Fruit fly (Drosophila melanogaster) whole organism, embryonic: ENCODE results near the gene CG31680.

Source experiments
- Adf1 ChIP-seq: fragments of 200-800 bp; sonication (Bioruptor generic); IDR thresholded peaks from 2 replicates; pipeline ENCODE4 v1.3.6; 2022; ENCODE audit warnings: missing biosample characterization, missing genetic modification characterization
- CG11085 ChIP-seq: fragments of 200-800 bp; sonication (Bioruptor generic); IDR thresholded peaks from 2 replicates; pipeline ENCODE4 v1.3.6; 2022; ENCODE audit warnings: missing biosample characterization, missing genetic modification characterization
- CG11456 ChIP-seq: fragments of 200-800 bp; sonication (Bioruptor generic); IDR thresholded peaks from 3 replicates; pipeline ENCODE4 v1.3.6; 2022; ENCODE audit warnings: missing biosample characterization, missing genetic modification characterization
- CG11695 ChIP-seq: fragments of 200-800 bp; sonication (Bioruptor generic); IDR thresholded peaks from 3 replicates; pipeline ENCODE4 v1.3.6; 2022; ENCODE audit warnings: missing biosample characterization, missing genetic modification characterization
- CG12071 ChIP-seq: fragments of 200-800 bp; sonication (Bioruptor generic); optimal IDR thresholded peaks from 3 replicates; lab custom pipeline; 2018; ENCODE audit warnings: missing biosample characterization, mild to moderate bottlenecking, missing genetic modification characterization
- CG12769 ChIP-seq: fragments of 200-800 bp; sonication (Bioruptor generic); optimal IDR thresholded peaks from 2 replicates; lab custom pipeline; 2019; ENCODE audit warnings: missing biosample characterization, mild to moderate bottlenecking, missing genetic modification characterization, moderate library complexity
- CG1529 ChIP-seq: fragments of 200-800 bp; sonication (Bioruptor generic); optimal IDR thresholded peaks from 3 replicates; lab custom pipeline; 2018; ENCODE audit warnings: missing biosample characterization, missing genetic modification characterization
- CG15479 ChIP-seq: fragments of 200-800 bp; sonication (Bioruptor generic); optimal IDR thresholded peaks from 3 replicates; lab custom pipeline; 2019; ENCODE audit warnings: missing biosample characterization, mild to moderate bottlenecking, missing genetic modification characterization, moderate library complexity
- CG15601 ChIP-seq: fragments of 200-800 bp; sonication (Bioruptor generic); optimal IDR thresholded peaks from 3 replicates; lab custom pipeline; 2019; ENCODE audit warnings: missing biosample characterization, mild to moderate bottlenecking, missing genetic modification characterization, moderate library complexity
- CG16815 ChIP-seq: fragments of 200-800 bp; sonication (Bioruptor generic); optimal IDR thresholded peaks from 3 replicates; lab custom pipeline; 2017; ENCODE audit warnings: missing biosample characterization, mild to moderate bottlenecking, missing genetic modification characterization
- CG17802 ChIP-seq: fragments of 200-800 bp; sonication (Bioruptor generic); optimal IDR thresholded peaks from 2 replicates; lab custom pipeline; 2018; ENCODE audit warnings: missing biosample characterization, mild to moderate bottlenecking, missing genetic modification characterization, moderate library complexity
- CG17829 ChIP-seq: fragments of 200-800 bp; optimal IDR thresholded peaks from 2 replicates; lab custom pipeline; 2019; ENCODE audit warnings: missing biosample characterization, mild to moderate bottlenecking, missing genetic modification characterization, moderate library complexity
- CG31365 ChIP-seq: fragments of 200-800 bp; sonication (Bioruptor generic); optimal IDR thresholded peaks from 2 replicates; lab custom pipeline; 2018; ENCODE audit warnings: missing biosample characterization, mild to moderate bottlenecking, missing genetic modification characterization
- CG34376 ChIP-seq: fragments of 200-800 bp; sonication (Bioruptor generic); optimal IDR thresholded peaks from 2 replicates; lab custom pipeline; 2018; ENCODE audit warnings: missing biosample characterization, mild to moderate bottlenecking, missing genetic modification characterization
- CG6689 ChIP-seq: fragments of 200-800 bp; sonication (Bioruptor generic); IDR thresholded peaks from 2 replicates; pipeline ENCODE4 v1.3.6; 2022; ENCODE audit warnings: missing biosample characterization, missing genetic modification characterization
- CG6765 ChIP-seq: fragments of 200-800 bp; sonication (Bioruptor generic); optimal IDR thresholded peaks from 3 replicates; lab custom pipeline; 2017; ENCODE audit warnings: missing biosample characterization, mild to moderate bottlenecking, missing genetic modification characterization
- CG6813 ChIP-seq: fragments of 200-800 bp; sonication (Bioruptor generic); optimal IDR thresholded peaks from 2 replicates; lab custom pipeline; 2017; ENCODE audit warnings: missing biosample characterization, missing genetic modification characterization, mild to moderate bottlenecking, moderate library complexity, missing genetic modification reagents
- CG8944 ChIP-seq: fragments of 200-800 bp; sonication (Bioruptor generic); optimal IDR thresholded peaks from 3 replicates; lab custom pipeline; 2016; ENCODE audit warnings: missing biosample characterization, missing genetic modification characterization
- Chrac-16 ChIP-seq: fragments of 200-800 bp; sonication (Bioruptor generic); optimal IDR thresholded peaks from 3 replicates; lab custom pipeline; 2016; ENCODE audit warnings: missing biosample characterization, missing genetic modification characterization
- ERR ChIP-seq: fragments of 200-800 bp; sonication (Bioruptor generic); optimal IDR thresholded peaks from 2 replicates; lab custom pipeline; 2016; ENCODE audit warnings: missing biosample characterization, missing genetic modification characterization
- Eip74EF ChIP-seq, 2 experiments: fragments of 200-800 bp in 1 of 2; fragments of >200 bp in 1 of 2; sonication (Bioruptor generic) in 1 of 2; optimal IDR thresholded peaks; 2 replicates each; lab custom pipeline; 2017 to 2019; ENCODE audit warnings: missing biosample characterization in 2 of 2, missing genetic modification characterization in 2 of 2, mild to moderate bottlenecking in 1 of 2, moderate library complexity in 1 of 2
- Ets65A ChIP-seq: fragments of 200-800 bp; sonication (Bioruptor generic); peaks from one replicate; lab custom pipeline; 2016; ENCODE audit warnings: missing biosample characterization, missing genetic modification characterization
- HLH3B ChIP-seq: fragments of 200-800 bp; sonication (Bioruptor generic); IDR thresholded peaks from 2 replicates; pipeline ENCODE4 v1.3.6; 2022; ENCODE audit warnings: missing biosample characterization, missing genetic modification characterization
- Hand ChIP-seq: fragments of 200-800 bp; sonication (Bioruptor generic); optimal IDR thresholded peaks from 2 replicates; lab custom pipeline; 2017; ENCODE audit warnings: mild to moderate bottlenecking, missing biosample characterization, missing genetic modification reagents, missing genetic modification characterization
- Jarid2 ChIP-seq: fragments of 200-800 bp; sonication (Bioruptor generic); optimal IDR thresholded peaks from 3 replicates; lab custom pipeline; 2017; ENCODE audit warnings: mild to moderate bottlenecking, missing biosample characterization, missing genetic modification reagents, missing genetic modification characterization
- Lim3 ChIP-seq: fragments of 200-800 bp; sonication (Bioruptor generic); IDR thresholded peaks from 2 replicates; pipeline ENCODE4 v1.3.6; 2022; ENCODE audit warnings: missing biosample characterization, missing genetic modification characterization
- NFAT ChIP-seq: fragments of 200-800 bp; sonication (Bioruptor generic); IDR thresholded peaks from 2 replicates; pipeline ENCODE4 v1.3.6; 2022; ENCODE audit warnings: missing biosample characterization, missing genetic modification characterization
- Neu2 ChIP-seq: fragments of 200-800 bp; sonication (Bioruptor generic); optimal IDR thresholded peaks from 3 replicates; lab custom pipeline; 2016; ENCODE audit warnings: missing biosample characterization, missing genetic modification characterization, borderline replicate concordance
- Nf-YC ChIP-seq: fragments of 200-800 bp; optimal IDR thresholded peaks from 3 replicates; lab custom pipeline; 2019; ENCODE audit warnings: missing biosample characterization, mild to moderate bottlenecking, missing genetic modification characterization, moderate library complexity
- Xrp1 ChIP-seq: fragments of 200-800 bp; sonication (Bioruptor generic); IDR thresholded peaks from 2 replicates; pipeline ENCODE4 v1.3.6; 2022; ENCODE audit warnings: missing biosample characterization, missing genetic modification characterization
- btn ChIP-seq: fragments of 200-800 bp; sonication (Bioruptor generic); optimal IDR thresholded peaks from 2 replicates; lab custom pipeline; 2016; ENCODE audit warnings: missing biosample characterization, missing genetic modification characterization
- da ChIP-seq: fragments of 200-800 bp; sonication (Bioruptor generic); optimal IDR thresholded peaks from 2 replicates; lab custom pipeline; 2016; ENCODE audit warnings: missing biosample characterization, missing genetic modification characterization
- esg ChIP-seq: fragments of 200-800 bp; sonication (Bioruptor generic); conservative IDR thresholded peaks from 2 replicates; pipeline ENCODE4 v1.3.6; 2022; ENCODE audit warnings: missing biosample characterization, missing genetic modification characterization
- fd64A ChIP-seq: fragments of 200-800 bp; sonication (Bioruptor generic); optimal IDR thresholded peaks from 3 replicates; lab custom pipeline; 2018; ENCODE audit warnings: missing biosample characterization, mild to moderate bottlenecking, missing genetic modification characterization
- fru ChIP-seq: fragments of >200 bp; optimal IDR thresholded peaks from 2 replicates; lab custom pipeline; 2017
- jumu ChIP-seq: fragments of 200-800 bp; sonication (Bioruptor generic); optimal IDR thresholded peaks from 3 replicates; lab custom pipeline; 2016; ENCODE audit warnings: missing biosample characterization, missing genetic modification characterization
- kni ChIP-seq: fragments of 200-800 bp; sonication (Bioruptor generic); optimal IDR thresholded peaks from 3 replicates; lab custom pipeline; 2017; ENCODE audit warnings: mild to moderate bottlenecking, missing biosample characterization, missing genetic modification reagents, missing genetic modification characterization
- lbe ChIP-seq: fragments of 200-800 bp; sonication (Bioruptor generic); optimal IDR thresholded peaks from 2 replicates; lab custom pipeline; 2016; ENCODE audit warnings: missing biosample characterization, mild to moderate bottlenecking, missing genetic modification characterization
- luna ChIP-seq: fragments of 200-800 bp; sonication (Bioruptor generic); optimal IDR thresholded peaks from 2 replicates; lab custom pipeline; 2016; ENCODE audit warnings: missing biosample characterization, missing genetic modification characterization
- maf-S ChIP-seq: fragments of 200-800 bp; sonication (Bioruptor generic); optimal IDR thresholded peaks from 2 replicates; lab custom pipeline; 2016; ENCODE audit warnings: missing biosample characterization, missing genetic modification characterization
- nerfin-2 ChIP-seq: fragments of 200-800 bp; sonication (Bioruptor generic); IDR thresholded peaks from 2 replicates; pipeline ENCODE4 v1.3.6; 2022; ENCODE audit warnings: missing biosample characterization, missing genetic modification characterization; ENCODE audit not compliant: partially characterized antibody
- nmo ChIP-seq: fragments of 200-800 bp; sonication (Bioruptor generic); optimal IDR thresholded peaks from 2 replicates; lab custom pipeline; 2018; ENCODE audit warnings: missing biosample characterization, mild to moderate bottlenecking, missing genetic modification characterization, moderate library complexity
- oc ChIP-seq: fragments of 200-800 bp; sonication (Bioruptor generic); optimal IDR thresholded peaks from 2 replicates; lab custom pipeline; 2018; ENCODE audit warnings: missing biosample characterization, mild to moderate bottlenecking, missing genetic modification characterization, moderate library complexity
- peb ChIP-seq: fragments of 200-800 bp; sonication (Bioruptor generic); IDR thresholded peaks from 2 replicates; pipeline ENCODE4 v1.3.6; 2022; ENCODE audit warnings: missing biosample characterization, missing genetic modification characterization
- pfk ChIP-seq: fragments of 200-800 bp; sonication (Bioruptor generic); optimal IDR thresholded peaks from 2 replicates; lab custom pipeline; 2018; ENCODE audit warnings: missing biosample characterization, mild to moderate bottlenecking, missing genetic modification characterization, moderate library complexity
- pros ChIP-seq: fragments of 200-800 bp; sonication (Bioruptor generic); optimal IDR thresholded peaks from 3 replicates; lab custom pipeline; 2019; ENCODE audit warnings: missing biosample characterization, mild to moderate bottlenecking, missing genetic modification characterization, moderate library complexity
- run ChIP-seq: fragments of 200-800 bp; sonication (Bioruptor generic); optimal IDR thresholded peaks from 3 replicates; lab custom pipeline; 2018; ENCODE audit warnings: missing biosample characterization, mild to moderate bottlenecking, missing genetic modification characterization
- sd ChIP-seq: fragments of 200-800 bp; sonication (Bioruptor generic); optimal IDR thresholded peaks from 3 replicates; lab custom pipeline; 2018; ENCODE audit warnings: missing biosample characterization, mild to moderate bottlenecking, missing genetic modification characterization, moderate library complexity
- unc-4 ChIP-seq: fragments of 200-800 bp; sonication (Bioruptor generic); IDR thresholded peaks from 2 replicates; pipeline ENCODE4 v1.3.6; 2022; ENCODE audit warnings: missing biosample characterization, missing genetic modification characterization; ENCODE audit not compliant: partially characterized antibody
- wor ChIP-seq: fragments of 200-800 bp; sonication (Bioruptor generic); IDR thresholded peaks from 2 replicates; pipeline ENCODE4 v1.3.6; 2022; ENCODE audit warnings: missing biosample characterization, missing genetic modification characterization

Gene CG31680

DNA sequence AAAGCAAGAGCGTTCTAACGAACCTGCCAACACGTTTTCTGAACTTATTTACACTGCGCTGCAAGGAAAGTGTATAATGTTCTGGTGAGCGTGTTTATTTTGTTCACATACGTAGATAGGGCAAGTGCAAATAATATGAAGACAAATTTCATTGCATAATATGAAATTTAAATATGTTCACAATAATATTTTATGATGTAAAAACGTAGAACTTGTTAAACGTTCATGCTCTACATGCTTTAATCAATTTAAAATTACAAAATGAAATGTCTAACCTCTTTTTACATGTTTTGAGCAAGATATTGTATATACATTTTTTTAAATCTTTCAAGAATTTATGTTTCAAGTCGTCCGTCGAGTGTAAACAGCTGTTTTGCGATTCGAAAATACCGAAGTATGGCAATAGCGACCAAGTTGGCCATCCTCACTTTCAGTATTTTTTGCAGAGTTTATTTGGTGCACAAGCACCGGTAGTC is 5.5 kb downstream of the CG31680 start, which contains the start of the genes phr6-4 and CG2608 (continued):
- TF ChIP-seq CG16815 = peak; percentile 89
- TF ChIP-seq Lim3 (GFP tag; lab: Robert Waterston, UW) = 0 out of 2 replicates have a peak, but pooled peaks have one; percentile 43
- peak; percentile 85 for TF ChIP-seq CG6813
- TF ChIP-seq nmo = peak; percentile 97
- peak; percentile 34 for TF ChIP-seq ERR (GFP tag; lab: Kevin White, UChicago)
- peak; percentile 88 for TF ChIP-seq run (tag; lab: Kevin White, UChicago)
- TF ChIP-seq Jarid2 = peak; percentile 66
- peak; percentile 56 for TF ChIP-seq Adf1
- TF ChIP-seq Xrp1 (GFP tag; lab: Robert Waterston, UW) = peak; percentile 91
- peak; percentile 98 for TF ChIP-seq Ets65A
- peak; percentile 85 for TF ChIP-seq CG12071 (GFP tag; lab: Kevin White, UChicago)
- TF ChIP-seq CG17829 (tag; lab: Kevin White, UChicago) = peak; percentile 94
- TF ChIP-seq CG11085 = peak; percentile 77
- TF ChIP-seq da (GFP tag; lab: Kevin White, UChicago) = peak; percentile 71
- TF ChIP-seq fd64A (GFP tag; lab: Kevin White, UChicago) = peak; percentile 75
- TF ChIP-seq lbe (GFP tag; lab: Kevin White, UChicago) = peak; percentile 78
- TF ChIP-seq CG8944 (GFP tag; lab: Kevin White, UChicago) = peak; percentile 87
- TF ChIP-seq CG31365 (tag; lab: Kevin White, UChicago) = peak; percentile 7
- peak; percentile 83 for TF ChIP-seq CG12769 (tag; lab: Kevin White, UChicago)
- TF ChIP-seq NFAT (GFP tag; lab: Robert Waterston, UW) = peak; percentile 83
- TF ChIP-seq Chrac-16 (GFP tag; lab: Kevin White, UChicago) = peak; percentile 92
- no peak for TF ChIP-seq sd
- TF ChIP-seq Neu2 = no peak
- TF ChIP-seq CG34376 (GFP tag; lab: Kevin White, UChicago) = peak; percentile 90
- no peak for TF ChIP-seq fru
- no peak for TF ChIP-seq oc
- TF ChIP-seq jumu = peak; percentile 80
- peak; percentile 46 for TF ChIP-seq kni (GFP tag; lab: Kevin White, UChicago)
- no peak for TF ChIP-seq pfk (GFP tag; lab: Kevin White, UChicago)
- TF ChIP-seq luna (GFP tag; lab: Kevin White, UChicago) = peak; percentile 68
- peak; percentile 78 for TF ChIP-seq wor
- TF ChIP-seq CG17802 = peak; percentile 69
- peak; percentile 92 for TF ChIP-seq CG15601 (tag; lab: Kevin White, UChicago)
- TF ChIP-seq HLH3B = peak; percentile 81
- TF ChIP-seq Eip74EF (GFP tag; optimal IDR thresholded peaks at IDR 0.05; lab: Kevin White, UChicago) = peak in 1 of 2 experiments; percentile 91
- TF ChIP-seq peb (GFP tag; lab: Robert Waterston, UW) = peak; percentile 67; the same call in 1 of the 2 replicates
- peak; percentile 80 for TF ChIP-seq maf-S (GFP tag; lab: Kevin White, UChicago)
- peak; percentile 82 for TF ChIP-seq esg (GFP tag; lab: Robert Waterston, UW)
- no peak for TF ChIP-seq pros (GFP tag; lab: Kevin White, UChicago)
- TF ChIP-seq CG1529 = peak; percentile 87
- TF ChIP-seq Hand = peak; percentile 83
- peak; percentile 89 for TF ChIP-seq CG11695 (GFP tag; lab: Robert Waterston, UW)
- no peak for TF ChIP-seq nerfin-2
- peak; percentile 90 for TF ChIP-seq CG6689 (GFP tag; lab: Robert Waterston, UW)
- TF ChIP-seq CG11456 (GFP tag; lab: Robert Waterston, UW) = peak; percentile 84
- TF ChIP-seq CG15479 = no peak
- no peak for TF ChIP-seq unc-4 (GFP tag; lab: Robert Waterston, UW)
- peak; percentile 54 for TF ChIP-seq btn
- peak; percentile 85 for TF ChIP-seq CG6765 (GFP tag; lab: Kevin White, UChicago)
- peak; percentile 80 for TF ChIP-seq Nf-YC (tag; lab: Kevin White, UChicago)
